Fruit fly (Drosophila melanogaster) whole organism, adult: ENCODE measurements around the gene CG43074.

Source experiments
- CG5204 ChIP-seq: fragments of 200-800 bp; sonication (Bioruptor generic); optimal IDR thresholded peaks from 2 replicates; lab custom pipeline; 2016; ENCODE audit warnings: missing biosample characterization, missing genetic modification characterization
- Hr96 ChIP-seq: fragments of 200-800 bp; sonication (Bioruptor generic); optimal IDR thresholded peaks from 2 replicates; lab custom pipeline; 2016; ENCODE audit warnings: missing biosample characterization, missing genetic modification characterization
- cnc ChIP-seq, 2 experiments: fragments of >200 bp; optimal IDR thresholded peaks; 2 replicates each; lab custom pipeline; 2017

dm6 chr3L:3437664-3438368 lies 46.6 kb downstream of the CG43074 start:
- TF ChIP-seq CG5204 (GFP tag; lab: Kevin White, UChicago) (no peak), cnc (optimal IDR thresholded peaks at IDR 0.05; lab: Kevin White, UChicago) (no peak), Hr96 (GFP tag; lab: Kevin White, UChicago) (no peak)
